Fruit fly (Drosophila melanogaster): ENCODE measurements around the gene side-II.
A peak's percentile ranks its signal among the peaks of the same experiment; 100 is the strongest.

The side-II gene

DNA sequence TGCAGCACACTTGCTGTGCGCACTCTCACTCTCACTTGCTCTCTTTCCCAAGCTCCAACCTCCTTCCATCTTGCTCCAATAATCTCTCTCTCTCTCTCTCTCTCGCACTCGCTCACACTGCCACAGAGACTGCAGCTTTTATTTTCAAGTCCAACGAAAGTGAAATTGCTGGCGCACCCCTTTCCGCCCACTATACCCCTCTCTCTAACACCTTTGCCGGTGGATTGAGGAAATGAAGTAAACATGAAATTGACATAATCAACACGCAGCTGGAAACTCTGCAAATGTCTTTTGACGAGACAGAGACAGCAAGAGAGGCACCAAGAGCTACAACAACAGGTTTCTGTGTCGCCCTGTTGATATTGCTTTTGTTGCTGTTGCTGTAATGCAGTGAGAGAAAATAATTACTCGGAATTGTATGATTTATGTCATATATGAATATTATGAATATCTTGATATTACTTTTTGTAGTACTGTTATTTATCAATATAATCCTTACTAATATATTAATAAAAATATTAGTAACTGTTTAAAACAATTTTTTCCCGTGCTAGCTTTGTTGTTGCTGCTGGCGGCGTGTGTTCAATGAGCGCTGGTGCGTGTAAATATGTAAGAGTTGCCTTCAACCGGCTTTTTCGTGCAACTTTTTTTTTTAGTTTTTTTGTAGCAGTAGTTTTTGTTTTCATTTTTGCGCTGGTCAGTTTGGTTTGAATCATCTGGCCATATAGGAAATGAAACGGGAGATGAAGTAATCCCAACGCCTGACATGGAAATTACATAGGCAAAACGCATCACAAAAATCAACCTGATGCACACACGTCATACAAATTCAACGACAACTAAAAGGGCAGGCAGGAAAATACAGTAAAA, 23.7 kb upstream of the side-II start (continued):
- peak; percentile 76 for TF ChIP-seq CG31388 (GFP tag; optimal IDR thresholded peaks at IDR 0.05)
- peak; percentile 26; the same call in 1 of the 2 replicates for TF ChIP-seq CG13287 (GFP tag; IDR thresholded peaks at IDR 0.05; ENCODE audit: partially characterized antibody)
- no peak; the same call in 1 of the 2 replicates for TF ChIP-seq rib (GFP tag; IDR thresholded peaks at IDR 0.05)
- TF ChIP-seq CG6765 (GFP tag; optimal IDR thresholded peaks at IDR 0.05) = peak; percentile 66
- peak; percentile 64; the same call in 1 of the 2 replicates for TF ChIP-seq sens-2 (GFP tag; IDR thresholded peaks at IDR 0.05)
- TF ChIP-seq CG3847 (GFP tag; IDR thresholded peaks at IDR 0.05) = peak; percentile 78
- peak; percentile 80 to 84 for TF ChIP-seq Trl (optimal IDR thresholded peaks at IDR 0.05)
- TF ChIP-seq Trl (GFP tag; optimal IDR thresholded peaks at IDR 0.05) = peak; percentile 68
- no peak for TF ChIP-seq CkIIα-i1 (GFP tag; IDR thresholded peaks at IDR 0.05)
- peak; percentile 12 for TF ChIP-seq Ets65A (GFP tag)
- TF ChIP-seq wor (GFP tag; IDR thresholded peaks at IDR 0.05) = peak; percentile 94
- no peak for TF ChIP-seq inv (GFP tag; IDR thresholded peaks at IDR 0.05; ENCODE audit: partially characterized antibody)
- peak; percentile 90 for TF ChIP-seq CG7372 (GFP tag; IDR thresholded peaks at IDR 0.05)
- TF ChIP-seq B-H2 (GFP tag; optimal IDR thresholded peaks at IDR 0.05) = no peak
- TF ChIP-seq CG8089 (GFP tag; optimal IDR thresholded peaks at IDR 0.05) = no peak
- TF ChIP-seq CG15011 (GFP tag; optimal IDR thresholded peaks at IDR 0.05) = peak; percentile 74
- peak; percentile 59 for TF ChIP-seq Lhr (GFP tag; optimal IDR thresholded peaks at IDR 0.05)
- TF ChIP-seq hkb (optimal IDR thresholded peaks at IDR 0.05) = no peak
- peak; percentile 94 for TF ChIP-seq hkb (GFP tag; IDR thresholded peaks at IDR 0.05)
- TF ChIP-seq her (GFP tag; optimal IDR thresholded peaks at IDR 0.05) = peak; percentile 15
- peak; percentile 93 for TF ChIP-seq E2f1 (GFP tag; IDR thresholded peaks at IDR 0.05)
- TF ChIP-seq crp (GFP tag; optimal IDR thresholded peaks at IDR 0.05) = peak in 1 of 2 experiments; percentile 53
- peak; percentile 89 for TF ChIP-seq CG10654 (GFP tag; optimal IDR thresholded peaks at IDR 0.05)
- TF ChIP-seq ap (GFP tag; IDR thresholded peaks at IDR 0.05) = peak; percentile 92
- TF ChIP-seq sr (GFP tag; IDR thresholded peaks at IDR 0.05) = peak; percentile 48; the same call in 1 of the 3 replicates
- peak; percentile 92 for TF ChIP-seq ase (GFP tag; IDR thresholded peaks at IDR 0.05)
- TF ChIP-seq CG10565 (GFP tag; optimal IDR thresholded peaks at IDR 0.05) = peak; percentile 42
- peak; percentile 87 for TF ChIP-seq CG10959 (GFP tag; IDR thresholded peaks at IDR 0.05)
- no peak for TF ChIP-seq br (optimal IDR thresholded peaks at IDR 0.05)
- TF ChIP-seq B-H1 (GFP tag; IDR thresholded peaks at IDR 0.05) = peak; percentile 90
- TF ChIP-seq CG12299 (tag; optimal IDR thresholded peaks at IDR 0.05) = peak; percentile 82
- TF ChIP-seq ssp (GFP tag; IDR thresholded peaks at IDR 0.05) = peak; percentile 86
- TF ChIP-seq da (GFP tag; optimal IDR thresholded peaks at IDR 0.05) = peak; percentile 21
- peak; percentile 89 for TF ChIP-seq Spps (tag; optimal IDR thresholded peaks at IDR 0.05)
- TF ChIP-seq HmgZ (tag; optimal IDR thresholded peaks at IDR 0.05) = peak; percentile 78
- peak; percentile 87 for TF ChIP-seq ro (GFP tag; IDR thresholded peaks at IDR 0.05)
- peak; percentile 61 for TF ChIP-seq CG2120 (GFP tag; optimal IDR thresholded peaks at IDR 0.05)
- TF ChIP-seq CG12942 (GFP tag; optimal IDR thresholded peaks at IDR 0.05) = peak; percentile 86
- peak; percentile 88 for TF ChIP-seq CG14710 (tag; optimal IDR thresholded peaks at IDR 0.05)
- TF ChIP-seq hb (GFP tag; IDR thresholded peaks at IDR 0.05; ENCODE audit: partially characterized antibody) = no peak
- TF ChIP-seq CG9437 (GFP tag; optimal IDR thresholded peaks at IDR 0.05) = peak; percentile 73
- TF ChIP-seq gsb-n (tag; optimal IDR thresholded peaks at IDR 0.05) = peak; percentile 94
- TF ChIP-seq CG14860 (GFP tag; IDR thresholded peaks at IDR 0.05; ENCODE audit: partially characterized antibody) = no peak
- peak; percentile 85 for TF ChIP-seq Lim3 (GFP tag; IDR thresholded peaks at IDR 0.05)
- TF ChIP-seq nau (GFP tag; optimal IDR thresholded peaks at IDR 0.05) = peak; percentile 86
- TF ChIP-seq schlank (tag; optimal IDR thresholded peaks at IDR 0.05) = peak; percentile 31
- TF ChIP-seq CG15269 (tag; optimal IDR thresholded peaks at IDR 0.05) = peak; percentile 94
- peak; percentile 80 for TF ChIP-seq Kr (GFP tag; optimal IDR thresholded peaks at IDR 0.05)
- TF ChIP-seq CG8765 (GFP tag; IDR thresholded peaks at IDR 0.05) = no peak; the same call in 1 of the 2 replicates
- TF ChIP-seq Dref (GFP tag; IDR thresholded peaks at IDR 0.05) = no peak

Measured in whole organism, embryonic.